Worm (Caenorhabditis elegans) whole organism, L2 larva: ENCODE results near the gene C35C5.8.

ENCODE experiments used
- C34F6.9 ChIP-seq: fragments of 150-350 bp; optimal IDR thresholded peaks from 2 replicates; lab custom pipeline; 2014; ENCODE audit warnings: missing biosample characterization, missing genetic modification characterization
- F13H6.1 ChIP-seq: sonication (generic microtip); optimal IDR thresholded peaks from 2 replicates; lab custom pipeline; 2016; ENCODE audit warnings: missing genetic modification characterization, missing compliant biosample characterization
- R02D3.7 ChIP-seq: fragments of 150-350 bp; optimal IDR thresholded peaks from 2 replicates; lab custom pipeline; 2014; ENCODE audit warnings: missing biosample characterization, missing genetic modification characterization
- Y55F3AM.14 ChIP-seq: fragments of 200-800 bp; sonication (Bioruptor generic); optimal IDR thresholded peaks from 2 replicates; lab custom pipeline; 2018; ENCODE audit warnings: mild to moderate bottlenecking, missing genetic modification characterization, missing compliant biosample characterization
- ZK546.5 ChIP-seq: sonication (generic microtip); optimal IDR thresholded peaks from 2 replicates; lab custom pipeline; 2017; ENCODE audit warnings: missing biosample characterization, missing genetic modification characterization
- alr-1 ChIP-seq: fragments of 150-350 bp; optimal IDR thresholded peaks from 2 replicates; lab custom pipeline; 2014; ENCODE audit warnings: missing biosample characterization, missing genetic modification characterization
- aly-2 ChIP-seq: fragments of 150-350 bp; optimal IDR thresholded peaks from 2 replicates; lab custom pipeline; 2014; ENCODE audit warnings: missing biosample characterization, missing genetic modification characterization
- ama-1 ChIP-seq: fragments of 150-350 bp; optimal IDR thresholded peaks from 2 replicates; lab custom pipeline; 2018; ENCODE audit warnings: inconsistent platforms
- blmp-1 ChIP-seq: sonication (generic microtip); optimal IDR thresholded peaks from 2 replicates; lab custom pipeline; 2017; ENCODE audit warnings: missing genetic modification characterization, mild to moderate bottlenecking, missing compliant biosample characterization, antibody characterized with exemption, moderate library complexity; ENCODE audit not compliant: insufficient read depth
- ceh-16 ChIP-seq: fragments of 150-350 bp; optimal IDR thresholded peaks from 2 replicates; lab custom pipeline; 2014; ENCODE audit warnings: missing biosample characterization, missing genetic modification characterization
- ceh-82 ChIP-seq: fragments of 150-350 bp; optimal IDR thresholded peaks from 2 replicates; lab custom pipeline; 2014; ENCODE audit warnings: missing biosample characterization, missing genetic modification characterization
- crh-2 ChIP-seq: sonication (generic microtip); optimal IDR thresholded peaks from 2 replicates; lab custom pipeline; 2017; ENCODE audit warnings: missing biosample characterization, missing genetic modification characterization
- dmd-4 ChIP-seq: sonication (generic microtip); optimal IDR thresholded peaks from 2 replicates; lab custom pipeline; 2017; ENCODE audit warnings: missing biosample characterization, missing genetic modification characterization
- egl-27 ChIP-seq: sonication (generic microtip); optimal IDR thresholded peaks from 3 replicates; lab custom pipeline; 2017; ENCODE audit warnings: missing biosample characterization, missing genetic modification reagents, missing genetic modification characterization
- elt-1 ChIP-seq: fragments of 150-350 bp; optimal IDR thresholded peaks from 2 replicates; lab custom pipeline; 2014; ENCODE audit warnings: missing biosample characterization, missing genetic modification characterization
- elt-3 ChIP-seq: sonication (generic microtip); optimal IDR thresholded peaks from 2 replicates; lab custom pipeline; 2017; ENCODE audit warnings: missing biosample characterization, missing genetic modification characterization
- fos-1 ChIP-seq: fragments of 150-350 bp; optimal IDR thresholded peaks from 2 replicates; lab custom pipeline; 2014; ENCODE audit warnings: missing biosample characterization, missing genetic modification characterization
- gmeb-1 ChIP-seq: fragments of 150-350 bp; optimal IDR thresholded peaks from 2 replicates; lab custom pipeline; 2014; ENCODE audit warnings: missing biosample characterization, missing genetic modification characterization
- lin-11 ChIP-seq: fragments of 150-350 bp; sonication (generic microtip); optimal IDR thresholded peaks from 2 replicates; lab custom pipeline; 2014; ENCODE audit warnings: missing biosample characterization, missing genetic modification characterization, inconsistent platforms, mixed read lengths
- lin-13 ChIP-seq: fragments of 150-350 bp; optimal IDR thresholded peaks from 2 replicates; lab custom pipeline; 2014; ENCODE audit warnings: missing biosample characterization, missing genetic modification reagents, missing genetic modification characterization
- lin-39 ChIP-seq: fragments of 150-350 bp; optimal IDR thresholded peaks from 2 replicates; lab custom pipeline; 2014; ENCODE audit warnings: missing biosample characterization, missing genetic modification reagents, missing genetic modification characterization
- lsy-2 ChIP-seq, 2 experiments: fragments of 150-350 bp in 1 of 2; sonication (generic microtip) in 1 of 2; optimal IDR thresholded peaks; 2 replicates each; lab custom pipeline; 2014 to 2017; ENCODE audit warnings: missing biosample characterization in 2 of 2, missing genetic modification characterization in 2 of 2
- mab-5 ChIP-seq: fragments of 150-350 bp; optimal IDR thresholded peaks from 2 replicates; lab custom pipeline; 2014; ENCODE audit warnings: missing biosample characterization, missing genetic modification characterization
- mbf-1 ChIP-seq: sonication (generic microtip); optimal IDR thresholded peaks from 2 replicates; lab custom pipeline; 2017; ENCODE audit warnings: missing biosample characterization, missing genetic modification characterization
- mdl-1 ChIP-seq, 2 experiments: fragments of 150-350 bp in 1 of 2; sonication (generic microtip) in 1 of 2; optimal IDR thresholded peaks; 2 replicates each; lab custom pipeline; 2017; ENCODE audit warnings: missing biosample characterization in 2 of 2, missing genetic modification characterization in 2 of 2
- nhr-10 ChIP-seq: sonication (generic microtip); optimal IDR thresholded peaks from 2 replicates; lab custom pipeline; 2017; ENCODE audit warnings: missing biosample characterization, missing genetic modification characterization
- nhr-11 ChIP-seq: fragments of 150-350 bp; optimal IDR thresholded peaks from 2 replicates; lab custom pipeline; 2014; ENCODE audit warnings: missing biosample characterization, missing genetic modification characterization
- nhr-12 ChIP-seq: fragments of 150-350 bp; optimal IDR thresholded peaks from 2 replicates; lab custom pipeline; 2014; ENCODE audit warnings: missing biosample characterization, missing genetic modification characterization
- nhr-129 ChIP-seq: fragments of 150-350 bp; optimal IDR thresholded peaks from 2 replicates; lab custom pipeline; 2014; ENCODE audit warnings: missing biosample characterization, missing genetic modification characterization
- nhr-21 ChIP-seq: fragments of 150-350 bp; optimal IDR thresholded peaks from 2 replicates; lab custom pipeline; 2014; ENCODE audit warnings: missing biosample characterization, missing genetic modification characterization
- nhr-23 ChIP-seq: fragments of 150-350 bp; optimal IDR thresholded peaks from 2 replicates; lab custom pipeline; 2014; ENCODE audit warnings: missing biosample characterization, missing genetic modification reagents, missing genetic modification characterization
- nhr-237 ChIP-seq: fragments of 150-350 bp; optimal IDR thresholded peaks from 2 replicates; lab custom pipeline; 2014; ENCODE audit warnings: missing biosample characterization, missing genetic modification characterization
- nhr-25 ChIP-seq: fragments of 150-350 bp; sonication (generic microtip); optimal IDR thresholded peaks from 3 replicates; lab custom pipeline; 2014; ENCODE audit warnings: missing biosample characterization, missing genetic modification characterization
- nhr-6 ChIP-seq: fragments of 150-350 bp; optimal IDR thresholded peaks from 2 replicates; lab custom pipeline; 2014; ENCODE audit warnings: missing biosample characterization, missing genetic modification characterization
- nhr-77 ChIP-seq: fragments of 150-350 bp; optimal IDR thresholded peaks from 2 replicates; lab custom pipeline; 2014; ENCODE audit warnings: missing biosample characterization, missing genetic modification characterization
- peb-1 ChIP-seq: fragments of 150-350 bp; optimal IDR thresholded peaks from 2 replicates; lab custom pipeline; 2014; ENCODE audit warnings: missing biosample characterization, missing genetic modification characterization
- sem-4 ChIP-seq: fragments of 150-350 bp; optimal IDR thresholded peaks from 2 replicates; lab custom pipeline; 2014; ENCODE audit warnings: missing biosample characterization, missing genetic modification reagents, missing genetic modification characterization
- skn-1 ChIP-seq: sonication (generic microtip); optimal IDR thresholded peaks from 2 replicates; lab custom pipeline; 2017; ENCODE audit warnings: missing biosample characterization, missing genetic modification characterization
- sma-3 ChIP-seq: sonication (generic microtip); optimal IDR thresholded peaks from 2 replicates; lab custom pipeline; 2016; ENCODE audit warnings: missing genetic modification reagents, missing genetic modification characterization, missing compliant biosample characterization
- sma-9 ChIP-seq, 2 experiments: fragments of 150-350 bp in 1 of 2; sonication (generic microtip) in 1 of 2; optimal IDR thresholded peaks; 2 replicates each; lab custom pipeline; 2014 to 2016; ENCODE audit warnings: missing genetic modification characterization in 2 of 2, mild to moderate bottlenecking in 1 of 2, missing biosample characterization in 1 of 2, missing compliant biosample characterization in 1 of 2, missing genetic modification reagents in 1 of 2, moderate library complexity in 1 of 2
- snpc-4 ChIP-seq: fragments of 150-350 bp; optimal IDR thresholded peaks from 2 replicates; lab custom pipeline; 2014; ENCODE audit warnings: missing biosample characterization, missing genetic modification characterization
- unc-39 ChIP-seq: fragments of 150-350 bp; optimal IDR thresholded peaks from 2 replicates; lab custom pipeline; 2014; ENCODE audit warnings: missing biosample characterization, missing genetic modification characterization
- unc-55 ChIP-seq: fragments of 150-350 bp; sonication (generic microtip); optimal IDR thresholded peaks from 3 replicates; lab custom pipeline; 2014; ENCODE audit warnings: missing biosample characterization, missing genetic modification reagents, missing genetic modification characterization
- unc-62 ChIP-seq: fragments of 150-350 bp; optimal IDR thresholded peaks from 2 replicates; lab custom pipeline; 2014; ENCODE audit warnings: missing biosample characterization, missing genetic modification reagents, missing genetic modification characterization
- zag-1 ChIP-seq: fragments of 150-350 bp; optimal IDR thresholded peaks from 2 replicates; lab custom pipeline; 2014; ENCODE audit warnings: missing biosample characterization, missing genetic modification characterization
- ztf-1 ChIP-seq: fragments of 200-800 bp; sonication (Bioruptor generic); conservative IDR thresholded peaks from 2 replicates; pipeline ENCODE4 v1.3.6; 2022; ENCODE audit warnings: missing genetic modification characterization, missing compliant biosample characterization
- ztf-11 ChIP-seq: sonication (generic microtip); optimal IDR thresholded peaks from 2 replicates; lab custom pipeline; 2017; ENCODE audit warnings: missing biosample characterization, missing genetic modification characterization
- ztf-4 ChIP-seq: fragments of 150-350 bp; optimal IDR thresholded peaks from 2 replicates; lab custom pipeline; 2014; ENCODE audit warnings: missing biosample characterization, missing genetic modification characterization

Gene C35C5.8

DNA sequence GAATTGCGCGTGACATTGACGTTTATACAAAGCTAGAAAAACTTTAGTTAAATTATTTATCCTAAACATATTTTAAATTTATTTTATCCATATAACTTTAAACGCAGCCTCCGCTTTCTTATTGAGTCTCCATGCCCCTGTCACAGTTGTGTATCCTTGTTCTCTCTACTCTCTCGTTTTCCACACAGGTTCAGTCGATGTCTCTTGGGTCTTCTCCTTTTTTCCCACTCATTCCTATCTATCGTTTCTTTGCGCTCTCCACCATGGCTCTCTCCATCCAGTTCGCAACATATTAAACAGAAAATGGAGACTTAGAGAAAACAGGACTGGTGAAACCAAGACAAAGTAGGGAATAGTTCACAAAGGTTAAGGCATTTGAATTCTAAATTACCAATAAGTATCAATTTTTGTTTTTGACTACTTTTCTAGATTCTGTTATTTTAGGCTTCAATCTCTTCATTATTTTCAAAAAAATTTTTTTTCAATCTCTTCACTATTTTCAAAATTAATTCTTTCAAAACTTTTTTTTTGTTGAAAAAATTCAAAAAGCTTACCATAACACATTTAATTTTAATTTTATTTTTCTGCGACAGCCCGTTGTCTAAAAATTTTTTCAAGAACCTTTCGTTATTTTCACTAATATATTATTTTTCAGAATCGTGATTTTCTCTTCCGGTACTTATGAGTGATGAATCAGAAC is 11.2 kb upstream of the C35C5.8 start, which contains the start of gene sdc-2:
Gene sdc-2, plus strand, starts transcription at position 650 of the 700 bp plus-strand sequence.
- TF ChIP-seq elt-1 (no peak), lin-13 (no peak), nhr-237 (tag; lab: Kevin White, UChicago) (no peak), unc-62 (GFP tag; lab: Kevin White, UChicago) (no peak), ztf-1 (GFP tag; lab: Robert Waterston, UW) (no peak), F13H6.1 (tag; lab: Kevin White, UChicago) (peak; percentile 87), sem-4 (tag; lab: Kevin White, UChicago) (no peak), C34F6.9 (no peak), dmd-4 (tag; lab: Kevin White, UChicago) (no peak), nhr-25 (no peak), elt-3 (tag; lab: Kevin White, UChicago) (no peak), lin-11 (tag; lab: Kevin White, UChicago) (peak; percentile 14), nhr-11 (tag; lab: Kevin White, UChicago) (no peak), blmp-1 (tag; lab: Kevin White, UChicago) (peak; percentile 32), ceh-16 (no peak), fos-1 (tag; lab: Kevin White, UChicago) (peak; percentile 77), Y55F3AM.14 (GFP tag; lab: Kevin White, UChicago) (no peak), lin-39 (tag; lab: Kevin White, UChicago) (no peak), nhr-23 (tag; lab: Kevin White, UChicago) (no peak), ama-1 (lab: Kevin White, UChicago) (no peak), nhr-129 (tag; lab: Kevin White, UChicago) (peak; percentile 93), sma-3 (peak; percentile 79), peb-1 (tag; lab: Kevin White, UChicago) (no peak), nhr-21 (peak; percentile 94), ztf-4 (tag; lab: Kevin White, UChicago) (no peak), zag-1 (tag; lab: Kevin White, UChicago) (peak; percentile 26), mbf-1 (tag; lab: Kevin White, UChicago) (no peak), unc-39 (tag; lab: Kevin White, UChicago) (no peak), nhr-10 (no peak), lsy-2 (tag; optimal IDR thresholded peaks at IDR 0.05; lab: Kevin White, UChicago) (peak in 1 of 2 experiments; percentile 41), ZK546.5 (tag; lab: Kevin White, UChicago) (no peak), mab-5 (peak; percentile 52), sma-9 (GFP tag; optimal IDR thresholded peaks at IDR 0.05; lab: Kevin White, UChicago) (peak; percentile 71), sma-9 (tag; optimal IDR thresholded peaks at IDR 0.05; lab: Kevin White, UChicago) (no peak), mdl-1 (tag; optimal IDR thresholded peaks at IDR 0.05; lab: Kevin White, UChicago) (no peak), alr-1 (tag; lab: Kevin White, UChicago) (no peak), aly-2 (tag; lab: Kevin White, UChicago) (no peak), snpc-4 (tag; lab: Kevin White, UChicago) (no peak), ceh-82 (tag; lab: Kevin White, UChicago) (no peak), gmeb-1 (tag; lab: Kevin White, UChicago) (peak; percentile 75), unc-55 (GFP tag; lab: Kevin White, UChicago) (peak; percentile 67), egl-27 (tag; lab: Kevin White, UChicago) (peak; percentile 76), crh-2 (peak; percentile 92), skn-1 (tag; lab: Kevin White, UChicago) (peak; percentile 39), nhr-6 (peak; percentile 86), nhr-77 (tag; lab: Kevin White, UChicago) (no peak), R02D3.7 (tag; lab: Kevin White, UChicago) (no peak), ztf-11 (tag; lab: Kevin White, UChicago) (no peak), nhr-12 (tag; lab: Kevin White, UChicago) (no peak)
- TF ChIP-seq, all 48 proteins: peak for 17
